Worm (Caenorhabditis elegans) whole organism, L4 larva: Measurements from ENCODE around the gene orc-4.

Experiments
- F44E2.7 ChIP-seq: fragments of 200-800 bp; sonication (Bioruptor generic); IDR thresholded peaks from 2 replicates; pipeline ENCODE4 v2.1.2; 2022; ENCODE audit warnings: missing genetic modification characterization, missing compliant biosample characterization
- F49E8.2 ChIP-seq: sonication (generic microtip); optimal IDR thresholded peaks from 2 replicates; lab custom pipeline; 2016; ENCODE audit warnings: missing compliant biosample characterization, mild to moderate bottlenecking, missing genetic modification characterization, borderline replicate concordance
- T26A8.4 ChIP-seq: fragments of 200-800 bp; sonication (Bioruptor generic); IDR thresholded peaks from 2 replicates; pipeline ENCODE4 v1.3.6; 2022; ENCODE audit warnings: missing genetic modification characterization, missing compliant biosample characterization
- Y5F2A.4 ChIP-seq: fragments of 200-800 bp; sonication (Bioruptor generic); optimal IDR thresholded peaks from 2 replicates; lab custom pipeline; 2018; ENCODE audit warnings: mild to moderate bottlenecking, missing genetic modification characterization, missing compliant biosample characterization
- aha-1 ChIP-seq: fragments of 150-350 bp; peaks from one replicate; lab custom pipeline; 2014; ENCODE audit warnings: missing biosample characterization, missing genetic modification characterization
- ces-1 ChIP-seq: fragments of 150-350 bp; sonication (generic microtip); optimal IDR thresholded peaks from 4 replicates; lab custom pipeline; 2014; ENCODE audit warnings: missing biosample characterization, missing genetic modification reagents, missing genetic modification characterization
- daf-16 ChIP-seq, 3 experiments: sonication (generic microtip); optimal IDR thresholded peaks; 2 replicates each; lab custom pipeline; 2016 to 2017; ENCODE audit warnings: missing genetic modification characterization in 3 of 3, missing genetic modification reagents in 3 of 3, mild to moderate bottlenecking in 2 of 3, missing compliant biosample characterization in 2 of 3, missing biosample characterization in 1 of 3, moderate library complexity in 1 of 3
- daf-8 ChIP-seq: fragments of 200-800 bp; sonication (Bioruptor generic); IDR thresholded peaks from 2 replicates; pipeline ENCODE4 v1.3.6; 2022; ENCODE audit warnings: missing genetic modification characterization, missing compliant biosample characterization
- dpl-1 ChIP-seq: fragments of 150-350 bp; optimal IDR thresholded peaks from 2 replicates; lab custom pipeline; 2014; ENCODE audit warnings: missing biosample characterization, missing genetic modification reagents, missing genetic modification characterization
- dve-1 ChIP-seq: sonication (generic microtip); optimal IDR thresholded peaks from 2 replicates; lab custom pipeline; 2017; ENCODE audit warnings: antibody characterized with exemption, mild to moderate bottlenecking, missing genetic modification characterization, missing compliant biosample characterization; ENCODE audit not compliant: insufficient read depth
- fos-1 ChIP-seq: fragments of 150-350 bp; optimal IDR thresholded peaks from 2 replicates; lab custom pipeline; 2014; ENCODE audit warnings: missing biosample characterization, missing genetic modification characterization
- hlh-30 ChIP-seq: sonication (generic microtip); optimal IDR thresholded peaks from 2 replicates; lab custom pipeline; 2017; ENCODE audit warnings: antibody characterized with exemption, mild to moderate bottlenecking, missing genetic modification characterization, missing compliant biosample characterization; ENCODE audit not compliant: insufficient read depth
- hmg-1.1 ChIP-seq: fragments of 200-800 bp; sonication (Bioruptor generic); IDR thresholded peaks from 2 replicates; pipeline ENCODE4 v1.3.6; 2022; ENCODE audit warnings: missing genetic modification reagents, missing genetic modification characterization, missing compliant biosample characterization
- jun-1 ChIP-seq: fragments of 150-350 bp; optimal IDR thresholded peaks from 2 replicates; lab custom pipeline; 2014; ENCODE audit warnings: missing biosample characterization, missing genetic modification reagents, missing genetic modification characterization
- lin-1 ChIP-seq: fragments of 200-800 bp; sonication (Bioruptor generic); IDR thresholded peaks from 2 replicates; pipeline ENCODE4 v1.3.6; 2022; ENCODE audit warnings: missing genetic modification reagents, missing genetic modification characterization, missing compliant biosample characterization
- lin-13 ChIP-seq: fragments of 150-350 bp; optimal IDR thresholded peaks from 2 replicates; lab custom pipeline; 2014; ENCODE audit warnings: missing biosample characterization, missing genetic modification reagents, missing genetic modification characterization
- lin-38 ChIP-seq: fragments of 200-800 bp; sonication (Bioruptor generic); IDR thresholded peaks from 2 replicates; pipeline ENCODE4 v1.3.6; 2022; ENCODE audit warnings: missing genetic modification reagents, missing genetic modification characterization, missing compliant biosample characterization
- lin-39 ChIP-seq: fragments of 150-350 bp; optimal IDR thresholded peaks from 2 replicates; lab custom pipeline; 2014; ENCODE audit warnings: missing biosample characterization, missing genetic modification reagents, missing genetic modification characterization
- lsy-2 ChIP-seq, 2 experiments: fragments of 150-350 bp in 1 of 2; sonication (generic microtip) in 1 of 2; optimal IDR thresholded peaks; 2 replicates each; lab custom pipeline; 2014 to 2017; ENCODE audit warnings: missing biosample characterization in 2 of 2, missing genetic modification characterization in 2 of 2
- mdt-29 ChIP-seq: fragments of 200-800 bp; sonication (Bioruptor generic); IDR thresholded peaks from 2 replicates; pipeline ENCODE4 v1.3.6; 2022; ENCODE audit warnings: missing genetic modification reagents, missing genetic modification characterization, missing compliant biosample characterization
- mep-1 ChIP-seq: fragments of 150-350 bp; sonication (generic microtip); optimal IDR thresholded peaks from 3 replicates; lab custom pipeline; 2014; ENCODE audit warnings: missing biosample characterization, missing genetic modification characterization
- mes-2 ChIP-seq: sonication (generic microtip); optimal IDR thresholded peaks from 2 replicates; lab custom pipeline; 2016; ENCODE audit warnings: missing genotype, mild to moderate bottlenecking, missing genetic modification characterization, missing compliant biosample characterization; ENCODE audit not compliant: poor library complexity, severe bottlenecking
- nhr-10 ChIP-seq: fragments of 150-350 bp; optimal IDR thresholded peaks from 2 replicates; lab custom pipeline; 2014; ENCODE audit warnings: missing biosample characterization, missing genetic modification characterization
- nhr-11 ChIP-seq: fragments of 150-350 bp; optimal IDR thresholded peaks from 2 replicates; lab custom pipeline; 2014; ENCODE audit warnings: missing biosample characterization, missing genetic modification characterization
- nhr-237 ChIP-seq: sonication (generic microtip); optimal IDR thresholded peaks from 2 replicates; lab custom pipeline; 2017; ENCODE audit warnings: missing biosample characterization, missing genetic modification characterization
- nhr-25 ChIP-seq: sonication (generic microtip); optimal IDR thresholded peaks from 2 replicates; lab custom pipeline; 2017; ENCODE audit warnings: missing genetic modification characterization, mild to moderate bottlenecking, missing compliant biosample characterization, antibody characterized with exemption, moderate library complexity, borderline replicate concordance; ENCODE audit not compliant: insufficient read depth
- nhr-28 ChIP-seq: fragments of 150-350 bp; optimal IDR thresholded peaks from 2 replicates; lab custom pipeline; 2014; ENCODE audit warnings: missing biosample characterization, missing genetic modification characterization
- nhr-6 ChIP-seq: fragments of 150-350 bp; optimal IDR thresholded peaks from 2 replicates; lab custom pipeline; 2014; ENCODE audit warnings: missing biosample characterization, missing genetic modification characterization
- rbr-2 ChIP-seq: sonication (generic microtip); optimal IDR thresholded peaks from 2 replicates; lab custom pipeline; 2016; ENCODE audit warnings: missing genotype, missing genetic modification characterization, missing compliant biosample characterization
- set-16 ChIP-seq: fragments of 200-800 bp; sonication (Bioruptor generic); IDR thresholded peaks from 2 replicates; pipeline ENCODE4 v1.3.6; 2022; ENCODE audit warnings: missing genetic modification reagents, missing genetic modification characterization, missing compliant biosample characterization
- snpc-1.2 ChIP-seq: fragments of 200-800 bp; sonication (Bioruptor generic); IDR thresholded peaks from 2 replicates; pipeline ENCODE4 v1.3.6; 2022; ENCODE audit warnings: missing genetic modification reagents, missing genetic modification characterization, missing compliant biosample characterization
- spr-1 ChIP-seq: sonication (generic microtip); optimal IDR thresholded peaks from 2 replicates; lab custom pipeline; 2016; ENCODE audit warnings: mild to moderate bottlenecking, missing genetic modification characterization, missing compliant biosample characterization
- spr-3 ChIP-seq: fragments of 200-800 bp; sonication (Bioruptor generic); optimal IDR thresholded peaks from 2 replicates; lab custom pipeline; 2018; ENCODE audit warnings: mild to moderate bottlenecking, missing genetic modification characterization, missing compliant biosample characterization
- tag-97 ChIP-seq: fragments of 200-800 bp; sonication (Bioruptor generic); IDR thresholded peaks from 2 replicates; pipeline ENCODE4 v1.3.6; 2022; ENCODE audit warnings: missing genetic modification characterization, missing compliant biosample characterization
- unc-130 ChIP-seq: sonication (generic microtip); optimal IDR thresholded peaks from 2 replicates; lab custom pipeline; 2016; ENCODE audit warnings: missing genetic modification reagents, missing genetic modification characterization, missing compliant biosample characterization
- unc-62 ChIP-seq, 3 experiments: fragments of 150-350 bp in 1 of 3; sonication (generic microtip); optimal IDR thresholded peaks in 2 of 3; peaks in 1 of 3; 1 replicate in 1 of 3; 2 replicates in 2 of 3; lab custom pipeline; 2014 to 2017; ENCODE audit warnings: missing biosample characterization in 3 of 3, missing genetic modification characterization in 3 of 3, missing genetic modification reagents in 3 of 3, missing genotype in 1 of 3
- vab-7 ChIP-seq: fragments of 200-800 bp; sonication (Bioruptor generic); IDR thresholded peaks from 2 replicates; pipeline ENCODE4 v1.3.6; 2022; ENCODE audit warnings: missing genetic modification reagents, missing genetic modification characterization, missing compliant biosample characterization
- zip-11 ChIP-seq: fragments of 200-800 bp; sonication (Bioruptor generic); IDR thresholded peaks from 2 replicates; pipeline ENCODE4 v1.3.6; 2022; ENCODE audit warnings: missing genetic modification characterization, missing compliant biosample characterization
- ztf-11 ChIP-seq: fragments of 150-350 bp; optimal IDR thresholded peaks from 2 replicates; lab custom pipeline; 2014; ENCODE audit warnings: missing biosample characterization, missing genetic modification characterization

orc-4 gene

ce11 chrIII:10636493-10637031, 9.4 kb upstream of the orc-4 start (continued):
- TF ChIP-seq dve-1 (tag; lab: Kevin White, UChicago): peak; percentile 23
- TF ChIP-seq set-16 (GFP tag; lab: Robert Waterston, UW): no peak
- no peak for TF ChIP-seq ztf-11
- TF ChIP-seq lin-13: no peak
- no peak for TF ChIP-seq lin-1 (GFP tag; lab: Robert Waterston, UW)

- TF ChIP-seq unc-62 (GFP tag; optimal IDR thresholded peaks at IDR 0.05 in 1 of 2; lab: Kevin White, UChicago): peak in 1 of 2 experiments; percentile 92
- TF ChIP-seq unc-62 (tag; optimal IDR thresholded peaks at IDR 0.05; lab: Kevin White, UChicago): no peak
- no peak for TF ChIP-seq lin-39 (tag; lab: Kevin White, UChicago)
- TF ChIP-seq, all 104 proteins: peak for 1
Observed at ce11 chrIII:10637933-10638332, 8.0 kb upstream of the orc-4 start.

DNA sequence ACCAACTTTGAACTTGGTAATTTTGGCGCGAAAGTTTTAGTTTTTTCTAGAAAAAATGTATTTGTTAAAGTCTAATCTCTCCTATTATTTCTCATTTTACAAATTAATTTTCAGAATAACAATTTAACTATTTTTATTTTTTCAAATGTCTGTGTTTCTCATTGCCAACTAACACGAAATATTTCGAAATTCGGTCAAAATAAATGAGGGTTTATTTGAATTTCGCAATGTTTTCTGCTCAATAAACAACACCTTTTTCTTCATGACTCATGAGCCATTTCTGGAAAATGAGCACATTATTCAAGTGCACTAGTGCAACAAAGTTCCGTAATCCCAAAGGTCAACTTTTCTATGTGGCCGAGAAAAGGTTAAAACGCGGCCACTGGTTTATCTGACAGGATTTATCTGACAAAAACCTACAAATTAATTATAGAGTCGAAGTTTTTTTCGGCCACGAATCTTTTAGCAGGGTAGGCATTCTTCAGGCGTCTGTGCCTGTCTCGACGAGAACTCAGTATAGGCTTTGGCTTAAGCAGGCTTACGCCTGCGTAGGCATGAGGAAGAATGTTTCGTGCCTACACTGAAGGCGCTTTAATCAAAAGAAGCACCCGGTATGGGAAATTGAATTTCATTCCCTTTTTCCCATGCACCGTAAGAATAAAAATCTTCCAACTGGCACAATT, 7.5 kb upstream of the orc-4 start, which contains the start of gene Y39A1A.27:
TSS of gene Y39A1A.27 (plus strand) at position 633 of the 683 bp plus-strand sequence.
- TF ChIP-seq zip-11 (GFP tag; lab: Robert Waterston, UW) (no peak), unc-62 (GFP tag; optimal IDR thresholded peaks at IDR 0.05 in 1 of 2; lab: Kevin White, UChicago) (no peak), unc-62 (tag; optimal IDR thresholded peaks at IDR 0.05; lab: Kevin White, UChicago) (no peak), spr-3 (no peak), aha-1 (tag; lab: Kevin White, UChicago) (peak; percentile 18)

- TF ChIP-seq hmg-1.1 (GFP tag; lab: Robert Waterston, UW) (0 out of 2 replicates have a peak, but pooled peaks have one; percentile 48), aha-1 (tag; lab: Kevin White, UChicago) (peak; percentile 67), ces-1 (no peak), mep-1 (peak; percentile 26), nhr-6 (peak; percentile 47), mes-2 (tag; lab: Kevin White, UChicago) (peak; percentile 68), dpl-1 (peak; percentile 89), nhr-28 (tag; lab: Kevin White, UChicago) (peak; percentile 9), hlh-30 (peak; percentile 12), lsy-2 (tag; optimal IDR thresholded peaks at IDR 0.05; lab: Kevin White, UChicago) (peak; percentile 69 to 99), dve-1 (tag; lab: Kevin White, UChicago) (peak; percentile 56), lin-38 (GFP tag; lab: Robert Waterston, UW) (peak; percentile 69), unc-130 (GFP tag; lab: Kevin White, UChicago) (peak; percentile 32), T26A8.4 (GFP tag; lab: Robert Waterston, UW) (no peak), jun-1 (tag; lab: Kevin White, UChicago) (no peak), vab-7 (GFP tag; lab: Robert Waterston, UW) (no peak), daf-16 (GFP tag; optimal IDR thresholded peaks at IDR 0.05; lab: Kevin White, UChicago) (no peak), daf-16 (tag; optimal IDR thresholded peaks at IDR 0.05; lab: Kevin White, UChicago) (peak; percentile 30)
Observed at ce11 chrIII:10642781-10643180, 3.2 kb upstream of the orc-4 start, which contains the start of the genes dhs-11 and orc-1. Gene dhs-11, minus strand, starts transcription at chrIII:10642865. Gene orc-1, plus strand, starts transcription at chrIII:10643129.

- no peak for TF ChIP-seq nhr-10 (tag; lab: Kevin White, UChicago)
- TF ChIP-seq nhr-25 (tag; lab: Kevin White, UChicago): no peak
- TF ChIP-seq snpc-1.2: no peak
- no peak for TF ChIP-seq F44E2.7 (GFP tag; lab: Robert Waterston, UW)
- no peak for TF ChIP-seq rbr-2 (tag; lab: Kevin White, UChicago)
- no peak for TF ChIP-seq nhr-237 (tag; lab: Kevin White, UChicago)
- TF ChIP-seq spr-1 (tag; lab: Kevin White, UChicago): no peak
- TF ChIP-seq mdt-29: no peak
- no peak for TF ChIP-seq mes-2 (tag; lab: Kevin White, UChicago)
- no peak for TF ChIP-seq dpl-1
- no peak for TF ChIP-seq daf-8 (GFP tag; lab: Robert Waterston, UW)
- TF ChIP-seq F49E8.2 (tag; lab: Kevin White, UChicago): no peak
- TF ChIP-seq nhr-11 (tag; lab: Kevin White, UChicago): no peak
- no peak for TF ChIP-seq jun-1 (tag; lab: Kevin White, UChicago)
- TF ChIP-seq ces-1: no peak
- no peak for TF ChIP-seq tag-97 (GFP tag; lab: Robert Waterston, UW)
- no peak for TF ChIP-seq Y5F2A.4 (GFP tag; lab: Kevin White, UChicago)
- no peak for TF ChIP-seq lin-39 (tag; lab: Kevin White, UChicago)
- no peak for TF ChIP-seq fos-1 (tag; lab: Kevin White, UChicago)
Observed at ce11 chrIII:10649219-10649618, 3.2 kb downstream of the orc-4 start, which contains the start of gene emg-1. Gene emg-1, plus strand, starts transcription at chrIII:10649519.
